Worm (Caenorhabditis elegans): ENCODE data around the gene Y17G9B.8.

Y17G9B.8 gene

DNA sequence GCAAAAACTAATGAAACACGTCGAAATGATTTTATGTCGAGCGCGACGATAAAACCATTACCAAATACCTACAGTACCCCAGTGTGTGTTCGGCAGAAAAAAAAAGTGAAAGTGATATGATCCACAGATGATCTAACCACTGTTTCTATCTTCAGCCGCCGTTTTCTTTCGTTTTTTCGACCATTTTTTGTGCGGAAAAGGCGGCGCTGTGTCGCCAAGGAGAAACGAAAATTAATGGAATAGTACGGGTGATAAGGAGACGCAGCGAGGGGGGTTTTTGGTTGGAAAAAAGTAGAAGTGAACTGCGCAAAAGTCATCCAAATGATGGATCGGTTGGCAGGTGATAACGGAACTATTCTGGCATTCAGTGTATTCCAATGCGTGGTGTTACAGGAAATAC lies 36.5 kb upstream of the Y17G9B.8 start (continued):
- no peak for TF ChIP-seq Y5F2A.4 (GFP tag; optimal IDR thresholded peaks at IDR 0.05)
- TF ChIP-seq skn-1 (tag; optimal IDR thresholded peaks at IDR 0.05): no peak
- no peak for TF ChIP-seq lin-29 (GFP tag; IDR thresholded peaks at IDR 0.05)
- no peak for TF ChIP-seq unc-39 (tag; optimal IDR thresholded peaks at IDR 0.05)
- no peak for TF ChIP-seq mdl-1 (tag; optimal IDR thresholded peaks at IDR 0.05)
- TF ChIP-seq unc-62 (GFP tag; optimal IDR thresholded peaks at IDR 0.05 in 1 of 2): no peak
- no peak for TF ChIP-seq unc-62 (tag; optimal IDR thresholded peaks at IDR 0.05)
- TF ChIP-seq daf-8 (GFP tag; IDR thresholded peaks at IDR 0.05): no peak
- no peak for TF ChIP-seq dmd-9 (GFP tag; IDR thresholded peaks at IDR 0.05)
- TF ChIP-seq hlh-11 (tag; optimal IDR thresholded peaks at IDR 0.05): peak; percentile 37
- TF ChIP-seq cey-2 (tag; optimal IDR thresholded peaks at IDR 0.05; ENCODE audit: borderline replicate concordance, insufficient read depth): peak; percentile 48
- no peak for TF ChIP-seq Y48G9A.11 (GFP tag; IDR thresholded peaks at IDR 0.05)

DNA sequence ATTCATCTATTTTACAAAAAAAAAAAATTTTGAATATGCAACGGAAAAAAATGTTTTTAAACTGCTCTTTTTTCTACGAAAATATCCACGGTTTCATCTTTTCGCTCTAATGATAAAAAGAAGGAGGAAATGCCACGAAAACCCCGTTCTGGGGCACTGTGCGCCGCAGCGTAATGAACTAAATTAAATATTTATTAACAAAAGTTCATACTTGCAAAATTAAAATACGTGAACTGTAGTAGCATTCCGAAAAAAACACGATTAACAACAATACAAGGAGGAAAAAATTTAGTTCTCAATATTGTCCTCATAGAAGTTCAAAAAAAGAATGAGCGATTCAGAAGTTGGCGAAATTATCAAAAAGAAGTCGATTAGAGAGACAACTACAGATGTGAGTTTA lies 30.8 kb upstream of the Y17G9B.8 start, which contains the start of gene R11E3.1:
Gene R11E3.1 (plus strand): TSS at position 301 of the 400 bp plus-strand sequence.
- TF ChIP-seq egl-43 (GFP tag; IDR thresholded peaks at IDR 0.05): no peak
- TF ChIP-seq spr-3 (GFP tag; optimal IDR thresholded peaks at IDR 0.05): no peak
- TF ChIP-seq snpc-4 (tag; optimal IDR thresholded peaks at IDR 0.05): no peak
- no peak for TF ChIP-seq Y105C5A.15 (GFP tag; IDR thresholded peaks at IDR 0.05)
- no peak for TF ChIP-seq ceh-32 (tag; optimal IDR thresholded peaks at IDR 0.05; ENCODE audit: poor library complexity)
- TF ChIP-seq dve-1 (tag; optimal IDR thresholded peaks at IDR 0.05; ENCODE audit: insufficient read depth): no peak
- no peak for TF ChIP-seq attf-4 (tag; optimal IDR thresholded peaks at IDR 0.05)
- TF ChIP-seq hlh-30 (tag; optimal IDR thresholded peaks at IDR 0.05; ENCODE audit: insufficient read depth): no peak
- TF ChIP-seq tag-97 (GFP tag; IDR thresholded peaks at IDR 0.05): no peak
- TF ChIP-seq skn-1 (tag; optimal IDR thresholded peaks at IDR 0.05): no peak
- TF ChIP-seq tra-1 (GFP tag; IDR thresholded peaks at IDR 0.05): no peak
- no peak for TF ChIP-seq ceh-44 (GFP tag; IDR thresholded peaks at IDR 0.05)

DNA sequence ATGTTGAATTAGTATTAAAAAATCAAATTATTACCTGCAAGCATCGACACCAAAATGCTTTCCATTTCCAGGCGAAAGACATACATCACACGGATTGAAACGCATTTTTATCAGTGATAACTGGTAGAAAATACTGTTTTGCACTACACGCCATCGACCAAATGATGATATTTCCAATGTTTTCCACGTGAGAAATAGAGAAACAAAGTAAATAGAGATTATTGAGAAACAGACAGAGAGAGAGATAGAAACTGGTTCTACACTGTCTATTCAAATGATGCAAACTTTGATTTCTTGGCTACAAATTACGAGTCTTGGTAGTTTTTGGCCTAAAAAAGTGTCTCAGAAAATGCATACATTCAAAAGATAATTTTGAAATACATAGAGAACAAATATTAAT lies 29.7 kb upstream of the Y17G9B.8 start, which contains the start of gene nhr-104:
Gene nhr-104 (minus strand): TSS at position 361 of the 400 bp plus-strand sequence.
- peak in 1 of 2 experiments; percentile 86 for TF ChIP-seq mdl-1 (tag; optimal IDR thresholded peaks at IDR 0.05)
- TF ChIP-seq nhr-77 (tag; optimal IDR thresholded peaks at IDR 0.05): peak; percentile 83
- no peak for TF ChIP-seq nhr-41 (GFP tag; IDR thresholded peaks at IDR 0.05)
- TF ChIP-seq nhr-48 (tag; optimal IDR thresholded peaks at IDR 0.05): peak; percentile 63
- TF ChIP-seq R02D3.7 (tag; optimal IDR thresholded peaks at IDR 0.05): no peak
- peak; percentile 7 for TF ChIP-seq nhr-102 (tag; optimal IDR thresholded peaks at IDR 0.05)
- TF ChIP-seq nhr-6 (tag; optimal IDR thresholded peaks at IDR 0.05): no peak
- peak; percentile 81 for TF ChIP-seq dve-1 (tag; optimal IDR thresholded peaks at IDR 0.05; ENCODE audit: insufficient read depth)
- no peak for TF ChIP-seq spr-3 (GFP tag; optimal IDR thresholded peaks at IDR 0.05)
- TF ChIP-seq F37D6.2 (tag; optimal IDR thresholded peaks at IDR 0.05): no peak
- peak in 1 of 2 experiments; percentile 92 for TF ChIP-seq unc-62 (GFP tag; optimal IDR thresholded peaks at IDR 0.05 in 1 of 2)
- no peak for TF ChIP-seq unc-62 (tag; optimal IDR thresholded peaks at IDR 0.05)
- TF ChIP-seq ZK546.5 (tag; optimal IDR thresholded peaks at IDR 0.05): no peak
- TF ChIP-seq lin-13 (GFP tag; optimal IDR thresholded peaks at IDR 0.05): no peak
- peak; percentile 67 for TF ChIP-seq hlh-30 (tag; optimal IDR thresholded peaks at IDR 0.05; ENCODE audit: insufficient read depth)
- peak; percentile 14 for TF ChIP-seq ztf-7 (tag; optimal IDR thresholded peaks at IDR 0.05)
- peak in 1 of 2 experiments; percentile 59 for TF ChIP-seq lsy-2 (tag; optimal IDR thresholded peaks at IDR 0.05)
- peak in 1 of 2 experiments; percentile 33 for TF ChIP-seq hif-1 (tag; optimal IDR thresholded peaks at IDR 0.05)
- peak; percentile 45 for TF ChIP-seq mep-1 (tag; optimal IDR thresholded peaks at IDR 0.05)
- peak; percentile 98 for TF ChIP-seq nhr-28 (tag; optimal IDR thresholded peaks at IDR 0.05)
- TF ChIP-seq hmg-1.1 (GFP tag; IDR thresholded peaks at IDR 0.05): 0 out of 2 replicates have a peak, but pooled peaks have one; percentile 17
- TF ChIP-seq pha-4 (GFP tag; IDR thresholded peaks at IDR 0.05): no peak
- TF ChIP-seq pha-4 (tag; optimal IDR thresholded peaks at IDR 0.05): peak; percentile 26
- TF ChIP-seq daf-16 (GFP tag; optimal IDR thresholded peaks at IDR 0.05): no peak
- peak; percentile 97 for TF ChIP-seq daf-16 (tag; optimal IDR thresholded peaks at IDR 0.05)
- peak; percentile 72 for TF ChIP-seq dmd-6 (GFP tag; IDR thresholded peaks at IDR 0.05)
- peak; percentile 80 for TF ChIP-seq hlh-11 (tag; optimal IDR thresholded peaks at IDR 0.05)
- TF ChIP-seq mes-2 (tag; optimal IDR thresholded peaks at IDR 0.05; ENCODE audit: poor library complexity, severe bottlenecking): peak; percentile 35
- peak; percentile 45 for TF ChIP-seq mxl-3 (GFP tag; optimal IDR thresholded peaks at IDR 0.05)

Data from whole organism, L4 larva.